Fruit fly (Drosophila melanogaster) whole organism, embryonic: Measurements from ENCODE around the gene CG7550.

ENCODE experiments used
- BEAF-32 ChIP-seq: fragments of 200-800 bp; sonication (Bioruptor generic); optimal IDR thresholded peaks from 3 replicates; lab custom pipeline; 2017; ENCODE audit warnings: missing biosample characterization, missing genetic modification characterization, mild to moderate bottlenecking, moderate library complexity, missing genetic modification reagents
- Bgb ChIP-seq: fragments of 200-800 bp; sonication (Bioruptor generic); IDR thresholded peaks from 2 replicates; pipeline ENCODE4 v1.3.6; 2022; ENCODE audit warnings: missing biosample characterization, missing genetic modification characterization; ENCODE audit not compliant: partially characterized antibody
- CG10431 ChIP-seq: fragments of 200-800 bp; sonication (Bioruptor generic); optimal IDR thresholded peaks from 3 replicates; lab custom pipeline; 2018; ENCODE audit warnings: missing biosample characterization, mild to moderate bottlenecking, missing genetic modification characterization
- CG12659 ChIP-seq: fragments of 200-800 bp; sonication (Bioruptor generic); optimal IDR thresholded peaks from 3 replicates; lab custom pipeline; 2017; ENCODE audit warnings: mild to moderate bottlenecking, missing biosample characterization, missing genetic modification reagents, missing genetic modification characterization
- CG13296 ChIP-seq: fragments of 200-800 bp; sonication (Bioruptor generic); optimal IDR thresholded peaks from 3 replicates; lab custom pipeline; 2018; ENCODE audit warnings: missing biosample characterization, mild to moderate bottlenecking, missing genetic modification characterization
- CG13424 ChIP-seq: fragments of 200-800 bp; sonication (Bioruptor generic); optimal IDR thresholded peaks from 2 replicates; lab custom pipeline; 2019; ENCODE audit warnings: missing biosample characterization, mild to moderate bottlenecking, missing genetic modification characterization, moderate library complexity
- CG13624 ChIP-seq: fragments of 200-800 bp; sonication (Bioruptor generic); optimal IDR thresholded peaks from 2 replicates; lab custom pipeline; 2016; ENCODE audit warnings: missing biosample characterization, missing genetic modification characterization
- CG14710 ChIP-seq: fragments of 200-800 bp; sonication (Bioruptor generic); optimal IDR thresholded peaks from 3 replicates; lab custom pipeline; 2019; ENCODE audit warnings: missing biosample characterization, mild to moderate bottlenecking, missing genetic modification characterization, moderate library complexity
- CG15514 ChIP-seq: fragments of 200-800 bp; sonication (Bioruptor generic); optimal IDR thresholded peaks from 3 replicates; lab custom pipeline; 2017; ENCODE audit warnings: missing biosample characterization, missing genetic modification characterization, mild to moderate bottlenecking, moderate library complexity, missing genetic modification reagents
- CG17186 ChIP-seq: fragments of 200-800 bp; sonication (Bioruptor generic); optimal IDR thresholded peaks from 3 replicates; lab custom pipeline; 2017; ENCODE audit warnings: missing biosample characterization, missing genetic modification reagents, missing genetic modification characterization
- CG17385 ChIP-seq: fragments of 200-800 bp; sonication (Bioruptor generic); optimal IDR thresholded peaks from 3 replicates; lab custom pipeline; 2018; ENCODE audit warnings: missing biosample characterization, mild to moderate bottlenecking, missing genetic modification characterization
- CG2120 ChIP-seq: fragments of 200-800 bp; sonication (Bioruptor generic); optimal IDR thresholded peaks from 3 replicates; lab custom pipeline; 2016; ENCODE audit warnings: missing biosample characterization, missing genetic modification characterization
- CG30020 ChIP-seq: fragments of 200-800 bp; optimal IDR thresholded peaks from 2 replicates; lab custom pipeline; 2019; ENCODE audit warnings: missing biosample characterization, mild to moderate bottlenecking, missing genetic modification characterization, moderate library complexity
- CG33557 ChIP-seq: fragments of 200-800 bp; sonication (Bioruptor generic); optimal IDR thresholded peaks from 2 replicates; lab custom pipeline; 2019; ENCODE audit warnings: missing biosample characterization, mild to moderate bottlenecking, missing genetic modification characterization, moderate library complexity
- CG34224 ChIP-seq: fragments of 200-800 bp; sonication (Bioruptor generic); IDR thresholded peaks from 3 replicates; pipeline ENCODE4 v1.3.6; 2022; ENCODE audit warnings: missing biosample characterization, missing genetic modification characterization; ENCODE audit not compliant: partially characterized antibody
- CG34422 ChIP-seq: fragments of 200-800 bp; sonication (Bioruptor generic); IDR thresholded peaks from 3 replicates; pipeline ENCODE4 v1.3.6; 2022; ENCODE audit warnings: missing biosample characterization, missing genetic modification characterization
- CG4424 ChIP-seq: fragments of 200-800 bp; sonication (Bioruptor generic); optimal IDR thresholded peaks from 3 replicates; lab custom pipeline; 2016; ENCODE audit warnings: missing biosample characterization, missing genetic modification characterization
- CG6254 ChIP-seq: fragments of 200-800 bp; sonication (Bioruptor generic); optimal IDR thresholded peaks from 3 replicates; lab custom pipeline; 2017; ENCODE audit warnings: mild to moderate bottlenecking, missing biosample characterization, missing genetic modification reagents, missing genetic modification characterization
- CG6791 ChIP-seq: fragments of 200-800 bp; sonication (Bioruptor generic); IDR thresholded peaks from 3 replicates; pipeline ENCODE4 v1.3.6; 2022; ENCODE audit warnings: missing biosample characterization, missing genetic modification characterization; ENCODE audit not compliant: partially characterized antibody
- CG7987 ChIP-seq: fragments of 200-800 bp; sonication (Bioruptor generic); optimal IDR thresholded peaks from 2 replicates; lab custom pipeline; 2018; ENCODE audit warnings: missing biosample characterization, mild to moderate bottlenecking, missing genetic modification characterization, moderate library complexity
- CG8290 ChIP-seq, 3 experiments: fragments of 200-800 bp; sonication (Bioruptor generic); optimal IDR thresholded peaks; 2 replicates each; lab custom pipeline; 2016 to 2019; ENCODE audit warnings: missing biosample characterization in 3 of 3, missing genetic modification characterization in 3 of 3, mild to moderate bottlenecking in 2 of 3, moderate library complexity in 1 of 3
- CoRest ChIP-seq: fragments of 200-800 bp; sonication (Bioruptor generic); optimal IDR thresholded peaks from 3 replicates; lab custom pipeline; 2018; ENCODE audit warnings: missing biosample characterization, mild to moderate bottlenecking, missing genetic modification characterization, moderate library complexity
- CrebB ChIP-seq: fragments of 200-800 bp; sonication (Bioruptor generic); optimal IDR thresholded peaks from 3 replicates; lab custom pipeline; 2018; ENCODE audit warnings: missing biosample characterization, mild to moderate bottlenecking, missing genetic modification characterization
- Doc3 ChIP-seq: fragments of 200-800 bp; sonication (Bioruptor generic); IDR thresholded peaks from 3 replicates; pipeline ENCODE4 v1.3.6; 2022; ENCODE audit warnings: missing biosample characterization, missing genetic modification characterization; ENCODE audit not compliant: partially characterized antibody
- Dp ChIP-seq: fragments of 200-800 bp; sonication (Bioruptor generic); optimal IDR thresholded peaks from 2 replicates; lab custom pipeline; 2018; ENCODE audit warnings: missing biosample characterization, mild to moderate bottlenecking, missing genetic modification characterization, moderate library complexity
- Fer1 ChIP-seq: fragments of 200-800 bp; sonication (Bioruptor generic); optimal IDR thresholded peaks from 2 replicates; lab custom pipeline; 2017; ENCODE audit warnings: missing biosample characterization, mild to moderate bottlenecking, missing genetic modification characterization
- HLH4C ChIP-seq: fragments of 200-800 bp; sonication (Bioruptor generic); IDR thresholded peaks from 3 replicates; pipeline ENCODE4 v1.3.6; 2022; ENCODE audit warnings: missing biosample characterization, missing genetic modification characterization; ENCODE audit not compliant: partially characterized antibody
- MBD-R2 ChIP-seq: fragments of 200-800 bp; sonication (Bioruptor generic); IDR thresholded peaks from 2 replicates; pipeline ENCODE4 v1.3.6; 2022; ENCODE audit warnings: missing biosample characterization, missing genetic modification characterization
- NK7.1 ChIP-seq: fragments of 200-800 bp; sonication (Bioruptor generic); optimal IDR thresholded peaks from 3 replicates; lab custom pipeline; 2016; ENCODE audit warnings: missing biosample characterization, missing genetic modification characterization
- Pdp1 ChIP-seq, 2 experiments: fragments of 200-800 bp; sonication (Bioruptor generic); optimal IDR thresholded peaks; 3 replicates each; lab custom pipeline; 2016; ENCODE audit warnings: missing biosample characterization in 2 of 2, missing genetic modification characterization in 2 of 2, mild to moderate bottlenecking in 1 of 2, moderate library complexity in 1 of 2
- Xbp1 ChIP-seq: fragments of 200-800 bp; sonication (Bioruptor generic); optimal IDR thresholded peaks from 3 replicates; lab custom pipeline; 2016; ENCODE audit warnings: missing biosample characterization, mild to moderate bottlenecking, missing genetic modification characterization
- amos ChIP-seq: fragments of 200-800 bp; sonication (Bioruptor generic); IDR thresholded peaks from 2 replicates; pipeline ENCODE4 v1.3.6; 2022; ENCODE audit warnings: missing biosample characterization, missing genetic modification characterization; ENCODE audit not compliant: partially characterized antibody
- ci ChIP-seq: fragments of 200-800 bp; sonication (Bioruptor generic); IDR thresholded peaks from 3 replicates; pipeline ENCODE4 v1.3.6; 2022; ENCODE audit warnings: missing biosample characterization, missing genetic modification characterization
- en ChIP-seq: fragments of 200-800 bp; sonication (Bioruptor generic); optimal IDR thresholded peaks from 2 replicates; lab custom pipeline; 2016; ENCODE audit warnings: missing biosample characterization, missing genetic modification characterization
- gfzf ChIP-seq: fragments of 200-800 bp; sonication (Bioruptor generic); optimal IDR thresholded peaks from 2 replicates; lab custom pipeline; 2016; ENCODE audit warnings: missing biosample characterization, mild to moderate bottlenecking, missing genetic modification characterization, moderate library complexity
- hbn ChIP-seq: fragments of 200-800 bp; sonication (Bioruptor generic); IDR thresholded peaks from 2 replicates; pipeline ENCODE4 v1.3.6; 2022; ENCODE audit warnings: missing biosample characterization, missing genetic modification characterization; ENCODE audit not compliant: partially characterized antibody
- hkb ChIP-seq, 2 experiments: fragments of 200-800 bp in 1 of 2; fragments of >200 bp in 1 of 2; sonication (Bioruptor generic) in 1 of 2; IDR thresholded peaks in 1 of 2; optimal IDR thresholded peaks in 1 of 2; 2 replicates each; pipeline versions ENCODE4 v1.3.6 to Lab custom; 2017 to 2022; ENCODE audit warnings: missing biosample characterization in 1 of 2, missing genetic modification characterization in 1 of 2
- kni ChIP-seq: fragments of 200-800 bp; sonication (Bioruptor generic); optimal IDR thresholded peaks from 3 replicates; lab custom pipeline; 2017; ENCODE audit warnings: mild to moderate bottlenecking, missing biosample characterization, missing genetic modification reagents, missing genetic modification characterization
- lbe ChIP-seq: fragments of 200-800 bp; sonication (Bioruptor generic); optimal IDR thresholded peaks from 2 replicates; lab custom pipeline; 2016; ENCODE audit warnings: missing biosample characterization, mild to moderate bottlenecking, missing genetic modification characterization
- onecut ChIP-seq: fragments of 200-800 bp; sonication (Bioruptor generic); IDR thresholded peaks from 2 replicates; pipeline ENCODE4 v1.3.6; 2022; ENCODE audit warnings: missing biosample characterization, missing genetic modification characterization
- pfk ChIP-seq: fragments of 200-800 bp; sonication (Bioruptor generic); optimal IDR thresholded peaks from 2 replicates; lab custom pipeline; 2018; ENCODE audit warnings: missing biosample characterization, mild to moderate bottlenecking, missing genetic modification characterization, moderate library complexity
- pzg ChIP-seq: fragments of 200-800 bp; sonication (Bioruptor generic); optimal IDR thresholded peaks from 3 replicates; lab custom pipeline; 2018; ENCODE audit warnings: missing biosample characterization, mild to moderate bottlenecking, missing genetic modification characterization, moderate library complexity
- scrt ChIP-seq: fragments of 200-800 bp; sonication (Bioruptor generic); optimal IDR thresholded peaks from 2 replicates; lab custom pipeline; 2018; ENCODE audit warnings: missing biosample characterization, mild to moderate bottlenecking, missing genetic modification characterization, moderate library complexity
- slou ChIP-seq: fragments of 200-800 bp; sonication (Bioruptor generic); optimal IDR thresholded peaks from 3 replicates; lab custom pipeline; 2016; ENCODE audit warnings: missing biosample characterization, missing genetic modification characterization
- tna ChIP-seq: fragments of 200-800 bp; sonication (Bioruptor generic); IDR thresholded peaks from 2 replicates; pipeline ENCODE4 v1.3.6; 2022; ENCODE audit warnings: missing biosample characterization, missing genetic modification characterization; ENCODE audit not compliant: partially characterized antibody
- trem ChIP-seq: fragments of 200-800 bp; optimal IDR thresholded peaks from 3 replicates; lab custom pipeline; 2019; ENCODE audit warnings: missing biosample characterization, mild to moderate bottlenecking, missing genetic modification characterization, moderate library complexity
- vvl ChIP-seq: fragments of 200-800 bp; sonication (Bioruptor generic); IDR thresholded peaks from 2 replicates; pipeline ENCODE4 v1.3.6; 2022; ENCODE audit warnings: missing biosample characterization, missing genetic modification characterization

The CG7550 gene

DNA sequence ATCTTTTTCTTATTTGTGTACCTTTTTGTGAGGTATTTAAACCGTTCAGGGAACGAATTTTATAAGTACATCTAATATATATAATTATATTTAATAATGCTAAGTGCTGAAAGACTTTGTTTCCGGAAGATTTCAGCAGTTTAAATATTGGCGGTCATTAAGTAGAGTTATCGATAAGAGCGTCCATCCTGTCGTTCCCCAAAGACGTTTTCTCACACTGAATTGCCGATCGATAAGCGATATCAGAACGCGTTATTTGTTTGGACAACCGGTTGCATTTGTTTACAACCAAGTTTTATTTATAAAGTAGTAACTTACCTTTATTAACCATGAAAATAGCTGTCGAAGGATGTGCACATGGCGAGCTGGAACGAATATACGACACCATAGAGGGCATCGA lies 2.7 kb downstream of the CG7550 start, which contains the start of gene ldbr (continued):
- TF ChIP-seq Bgb (GFP tag; lab: Robert Waterston, UW) (peak; percentile 56), CG10431 (GFP tag; lab: Kevin White, UChicago) (peak; percentile 23), NK7.1 (GFP tag; lab: Kevin White, UChicago) (no peak), CG13624 (GFP tag; lab: Kevin White, UChicago) (no peak), hkb (optimal IDR thresholded peaks at IDR 0.05; lab: Kevin White, UChicago) (no peak), hkb (GFP tag; IDR thresholded peaks at IDR 0.05; lab: Robert Waterston, UW) (peak; percentile 26; the same call in 1 of the 2 replicates), CG30020 (tag; lab: Kevin White, UChicago) (no peak), kni (GFP tag; lab: Kevin White, UChicago) (no peak), HLH4C (GFP tag; lab: Robert Waterston, UW) (peak; percentile 76), onecut (GFP tag; lab: Robert Waterston, UW) (peak; percentile 72), Xbp1 (GFP tag; lab: Kevin White, UChicago) (no peak), CG2120 (GFP tag; lab: Kevin White, UChicago) (peak; percentile 10), CG6254 (no peak), scrt (peak; percentile 71), Doc3 (GFP tag; lab: Robert Waterston, UW) (no peak), BEAF-32 (GFP tag; lab: Kevin White, UChicago) (peak; percentile 38), CG7987 (peak; percentile 31), vvl (GFP tag; lab: Robert Waterston, UW) (no peak; the same call in 1 of the 2 replicates), CG4424 (no peak), gfzf (peak; percentile 40), tna (peak; percentile 41; the same call in 1 of the 2 replicates), slou (GFP tag; lab: Kevin White, UChicago) (no peak), MBD-R2 (peak; percentile 74), Fer1 (GFP tag; lab: Kevin White, UChicago) (peak; percentile 56), ci (GFP tag; lab: Robert Waterston, UW) (0 out of 3 replicates have a peak, but pooled peaks have one; percentile 29), CoRest (tag; lab: Kevin White, UChicago) (peak; percentile 2), CG15514 (peak; percentile 45), pfk (GFP tag; lab: Kevin White, UChicago) (peak; percentile 25), Dp (GFP tag; lab: Kevin White, UChicago) (peak; percentile 93), CG13424 (tag; lab: Kevin White, UChicago) (peak; percentile 3), CG12659 (GFP tag; lab: Kevin White, UChicago) (peak; percentile 40), CG34422 (GFP tag; lab: Robert Waterston, UW) (peak; percentile 36; the same call in 1 of the 3 replicates), Pdp1 (GFP tag; optimal IDR thresholded peaks at IDR 0.05; lab: Kevin White, UChicago) (peak in 1 of 2 experiments; percentile 21), CG34224 (GFP tag; lab: Robert Waterston, UW) (peak; percentile 63; the same call in 2 of the 3 replicates), CG17385 (GFP tag; lab: Kevin White, UChicago) (peak; percentile 14), CG13296 (GFP tag; lab: Kevin White, UChicago) (peak; percentile 14), amos (GFP tag; lab: Robert Waterston, UW) (peak; percentile 50; the same call in 1 of the 2 replicates), hbn (GFP tag; lab: Robert Waterston, UW) (peak; percentile 29; the same call in 1 of the 2 replicates), CG14710 (tag; lab: Kevin White, UChicago) (peak; percentile 36), pzg (peak; percentile 64), lbe (GFP tag; lab: Kevin White, UChicago) (peak; percentile 74), CG6791 (GFP tag; lab: Robert Waterston, UW) (peak; percentile 57; the same call in 2 of the 3 replicates), en (GFP tag; lab: Kevin White, UChicago) (no peak), trem (tag; lab: Kevin White, UChicago) (peak; percentile 49), CG17186 (GFP tag; lab: Kevin White, UChicago) (peak; percentile 6), CrebB (tag; lab: Kevin White, UChicago) (peak; percentile 39), CG8290 (GFP tag; optimal IDR thresholded peaks at IDR 0.05; lab: Kevin White, UChicago) (no peak), CG8290 (tag; optimal IDR thresholded peaks at IDR 0.05; lab: Kevin White, UChicago) (no peak), CG33557 (GFP tag; lab: Kevin White, UChicago) (no peak)
